Fruit fly (Drosophila melanogaster) whole organism, adult: ENCODE data around the gene CG7101.

Experiments
- CG11617 ChIP-seq: fragments of 200-800 bp; sonication (Bioruptor generic); optimal IDR thresholded peaks from 2 replicates; lab custom pipeline; 2017; ENCODE audit warnings: mild to moderate bottlenecking, missing biosample characterization, missing genetic modification reagents, missing genetic modification characterization
- cnc ChIP-seq, 2 experiments: fragments of >200 bp; optimal IDR thresholded peaks; 2 replicates each; lab custom pipeline; 2017

DNA sequence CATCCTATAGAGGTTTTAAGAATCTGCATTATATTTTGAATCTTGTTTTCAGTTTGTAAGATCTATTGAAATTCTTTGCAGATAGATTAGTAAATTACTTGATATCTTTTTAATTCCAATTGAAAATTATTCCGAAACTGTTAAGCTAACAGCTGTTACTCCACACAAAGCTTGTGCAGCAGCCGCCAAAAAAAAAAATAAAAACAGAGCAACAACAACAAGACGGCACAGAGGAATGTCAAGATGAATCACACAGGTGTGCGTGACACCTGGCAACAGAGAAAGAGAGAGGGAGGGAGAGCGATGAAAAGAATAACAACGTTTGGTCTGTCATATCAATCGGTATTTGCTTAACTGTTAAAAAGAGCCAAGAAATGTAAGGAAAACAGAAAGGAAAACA is 4.6 kb downstream of the CG7101 start:
- TF ChIP-seq cnc (optimal IDR thresholded peaks at IDR 0.05; lab: Kevin White, UChicago) (no peak), CG11617 (GFP tag; lab: Kevin White, UChicago) (no peak)
